Worm (Caenorhabditis elegans): ENCODE data around the gene srw-143.

DNA sequence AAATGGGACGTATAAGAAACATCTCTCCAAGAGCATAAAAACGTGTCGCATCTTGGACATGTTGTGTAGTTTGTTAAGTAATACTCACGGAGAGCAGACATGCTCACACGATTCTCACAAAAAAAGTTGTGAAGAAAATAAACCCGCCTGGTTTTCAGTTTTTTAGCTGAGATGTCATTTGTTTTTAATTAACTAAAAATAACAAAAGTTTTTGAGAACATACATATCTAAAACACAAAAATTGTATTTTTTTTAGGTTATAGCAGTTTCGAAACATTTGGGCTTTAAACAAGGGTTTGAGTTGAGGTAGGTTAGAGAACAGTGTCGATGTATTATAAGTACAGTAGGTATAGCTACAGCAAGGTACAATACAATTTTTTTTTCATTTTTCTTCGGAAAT lies 23.5 kb upstream of the srw-143 start, which contains the start of gene srh-88:
- TF ChIP-seq unc-62 (GFP tag; optimal IDR thresholded peaks at IDR 0.05) (no peak), elt-1 (tag; optimal IDR thresholded peaks at IDR 0.05; ENCODE audit: borderline replicate concordance, insufficient read depth) (no peak), snpc-4 (tag; optimal IDR thresholded peaks at IDR 0.05) (no peak), nhr-12 (tag; optimal IDR thresholded peaks at IDR 0.05) (no peak), lsy-2 (tag; optimal IDR thresholded peaks at IDR 0.05) (no peak), flh-1 (GFP tag; optimal IDR thresholded peaks at IDR 0.05) (no peak), nhr-76 (tag; optimal IDR thresholded peaks at IDR 0.05) (no peak), unc-39 (tag; optimal IDR thresholded peaks at IDR 0.05) (no peak), sptf-1 (tag; optimal IDR thresholded peaks at IDR 0.05) (no peak), ztf-11 (tag; optimal IDR thresholded peaks at IDR 0.05) (no peak), M03D4.4 (tag; optimal IDR thresholded peaks at IDR 0.05) (no peak), nhr-2 (tag; optimal IDR thresholded peaks at IDR 0.05) (no peak), elt-3 (tag; optimal IDR thresholded peaks at IDR 0.05) (no peak)
